Fruit fly (Drosophila melanogaster): ENCODE measurements around the gene IntS14.

DNA sequence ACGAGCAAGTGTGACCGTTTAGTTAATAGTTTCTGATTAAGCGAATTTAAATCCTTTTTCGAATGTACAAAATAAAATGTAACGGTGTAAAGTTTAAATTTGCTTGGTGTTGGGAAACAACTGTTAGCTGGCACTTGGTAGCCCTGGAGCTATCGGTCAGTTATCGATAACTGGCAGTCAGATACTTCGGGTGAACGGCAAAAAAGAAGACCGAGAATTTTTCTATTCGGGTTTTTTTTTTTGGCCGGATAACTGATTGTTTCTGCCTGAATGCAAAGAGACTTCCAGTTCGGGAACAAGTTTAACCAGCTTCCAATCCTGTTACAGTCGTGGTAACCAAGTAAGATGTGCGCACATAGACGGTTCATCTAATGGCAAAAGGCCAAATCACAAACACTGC lies 13.3 kb downstream of the IntS14 start, which contains the start of gene CG4896:
- TF ChIP-seq psq (optimal IDR thresholded peaks at IDR 0.05) (no peak), CG8478 (optimal IDR thresholded peaks at IDR 0.05) (no peak), pan (optimal IDR thresholded peaks at IDR 0.05) (no peak), Dll (optimal IDR thresholded peaks at IDR 0.05) (no peak)

All from whole organism.